Worm (Caenorhabditis elegans) whole organism, late embryonic: ENCODE data around the gene F26F12.8.

ENCODE experiments used
- K02D7.2 ChIP-seq: sonication (generic microtip); optimal IDR thresholded peaks from 2 replicates; lab custom pipeline; 2017; ENCODE audit warnings: mild to moderate bottlenecking, missing genetic modification characterization, missing compliant biosample characterization
- K09A11.1 ChIP-seq: sonication (generic microtip); optimal IDR thresholded peaks from 2 replicates; lab custom pipeline; 2017; ENCODE audit warnings: antibody characterized with exemption, mild to moderate bottlenecking, missing genetic modification characterization, missing compliant biosample characterization; ENCODE audit not compliant: insufficient read depth
- Y22D7AL.16 ChIP-seq: sonication (generic microtip); optimal IDR thresholded peaks from 2 replicates; lab custom pipeline; 2016; ENCODE audit warnings: missing genetic modification characterization, missing compliant biosample characterization
- ahr-1 ChIP-seq: sonication (generic microtip); optimal IDR thresholded peaks from 2 replicates; lab custom pipeline; 2016; ENCODE audit warnings: missing genetic modification characterization, missing compliant biosample characterization
- ceh-14 ChIP-seq: sonication (generic microtip); optimal IDR thresholded peaks from 2 replicates; lab custom pipeline; 2016; ENCODE audit warnings: missing genotype, missing genetic modification characterization, missing compliant biosample characterization
- ceh-18 ChIP-seq: sonication (generic microtip); optimal IDR thresholded peaks from 2 replicates; lab custom pipeline; 2016; ENCODE audit warnings: missing genetic modification characterization, missing compliant biosample characterization
- ceh-19 ChIP-seq: fragments of 200-800 bp; sonication (Bioruptor generic); optimal IDR thresholded peaks from 2 replicates; lab custom pipeline; 2018; ENCODE audit warnings: mild to moderate bottlenecking, missing genetic modification characterization, missing compliant biosample characterization
- ceh-2 ChIP-seq: sonication (generic microtip); optimal IDR thresholded peaks from 2 replicates; lab custom pipeline; 2016; ENCODE audit warnings: missing genotype, missing genetic modification characterization, missing compliant biosample characterization
- ceh-22 ChIP-seq: sonication (generic microtip); optimal IDR thresholded peaks from 2 replicates; lab custom pipeline; 2017; ENCODE audit warnings: missing biosample characterization, missing genetic modification characterization
- ceh-34 ChIP-seq: sonication (generic microtip); optimal IDR thresholded peaks from 2 replicates; lab custom pipeline; 2016; ENCODE audit warnings: mild to moderate bottlenecking, missing genetic modification characterization, missing compliant biosample characterization
- ceh-45 ChIP-seq: fragments of 200-800 bp; sonication (Bioruptor generic); IDR thresholded peaks from 2 replicates; pipeline ENCODE4 v1.3.6; 2022; ENCODE audit warnings: missing genetic modification reagents, missing genetic modification characterization, missing compliant biosample characterization
- ceh-48 ChIP-seq: sonication (generic microtip); optimal IDR thresholded peaks from 2 replicates; lab custom pipeline; 2016; ENCODE audit warnings: missing genetic modification characterization, inconsistent platforms, missing compliant biosample characterization
- ceh-9 ChIP-seq: sonication (generic microtip); optimal IDR thresholded peaks from 2 replicates; lab custom pipeline; 2016; ENCODE audit warnings: mild to moderate bottlenecking, missing genetic modification characterization, inconsistent platforms, missing compliant biosample characterization
- dve-1 ChIP-seq: sonication (generic microtip); optimal IDR thresholded peaks from 2 replicates; lab custom pipeline; 2017; ENCODE audit warnings: antibody characterized with exemption, mild to moderate bottlenecking, missing genetic modification characterization, missing compliant biosample characterization
- ets-4 ChIP-seq: sonication (generic microtip); optimal IDR thresholded peaks from 2 replicates; lab custom pipeline; 2016; ENCODE audit warnings: missing genetic modification characterization, missing compliant biosample characterization
- eyg-1 ChIP-seq: sonication (generic microtip); optimal IDR thresholded peaks from 2 replicates; lab custom pipeline; 2016; ENCODE audit warnings: missing genotype, missing genetic modification characterization, missing compliant biosample characterization
- fax-1 ChIP-seq: sonication (generic microtip); optimal IDR thresholded peaks from 2 replicates; lab custom pipeline; 2016; ENCODE audit warnings: missing genotype, missing genetic modification characterization, missing compliant biosample characterization
- fkh-10 ChIP-seq: fragments of 150-350 bp; optimal IDR thresholded peaks from 2 replicates; lab custom pipeline; 2014; ENCODE audit warnings: missing biosample characterization, missing genetic modification reagents, missing genetic modification characterization
- fkh-6 ChIP-seq: sonication (generic microtip); optimal IDR thresholded peaks from 2 replicates; lab custom pipeline; 2016; ENCODE audit warnings: missing genetic modification characterization, missing compliant biosample characterization
- gmeb-2 ChIP-seq: sonication (generic microtip); optimal IDR thresholded peaks from 2 replicates; lab custom pipeline; 2016; ENCODE audit warnings: missing genetic modification characterization, inconsistent platforms, missing compliant biosample characterization
- hlh-13 ChIP-seq: fragments of 200-800 bp; sonication (Bioruptor generic); optimal IDR thresholded peaks from 2 replicates; lab custom pipeline; 2018; ENCODE audit warnings: mild to moderate bottlenecking, missing genetic modification characterization, missing compliant biosample characterization
- hlh-15 ChIP-seq: sonication (generic microtip); optimal IDR thresholded peaks from 2 replicates; lab custom pipeline; 2016; ENCODE audit warnings: missing genetic modification characterization, missing compliant biosample characterization
- hlh-30 ChIP-seq: sonication (generic microtip); optimal IDR thresholded peaks from 2 replicates; lab custom pipeline; 2017; ENCODE audit warnings: antibody characterized with exemption, missing genetic modification characterization, missing compliant biosample characterization; ENCODE audit not compliant: insufficient read depth
- hlh-6 ChIP-seq: sonication (generic microtip); optimal IDR thresholded peaks from 2 replicates; lab custom pipeline; 2016; ENCODE audit warnings: missing genotype, missing genetic modification characterization, missing compliant biosample characterization
- mec-3 ChIP-seq: sonication (generic microtip); optimal IDR thresholded peaks from 2 replicates; lab custom pipeline; 2016; ENCODE audit warnings: borderline replicate concordance, missing genetic modification characterization, missing compliant biosample characterization
- nfya-1 ChIP-seq: sonication (generic microtip); optimal IDR thresholded peaks from 2 replicates; lab custom pipeline; 2017; ENCODE audit warnings: missing genetic modification characterization, mild to moderate bottlenecking, missing compliant biosample characterization, antibody characterized with exemption, moderate library complexity
- nhr-11 ChIP-seq: fragments of 150-350 bp; optimal IDR thresholded peaks from 2 replicates; lab custom pipeline; 2014; ENCODE audit warnings: missing biosample characterization, missing genetic modification characterization
- npax-4 ChIP-seq: sonication (generic microtip); optimal IDR thresholded peaks from 2 replicates; lab custom pipeline; 2016; ENCODE audit warnings: missing genetic modification characterization, missing compliant biosample characterization
- pag-3 ChIP-seq: sonication (generic microtip); optimal IDR thresholded peaks from 2 replicates; lab custom pipeline; 2016; ENCODE audit warnings: missing compliant biosample characterization, missing genetic modification characterization, borderline replicate concordance
- pat-9 ChIP-seq: fragments of 200-800 bp; sonication (Bioruptor generic); optimal IDR thresholded peaks from 2 replicates; lab custom pipeline; 2018; ENCODE audit warnings: mild to moderate bottlenecking, missing genetic modification characterization, moderate library complexity, missing compliant biosample characterization
- pha-4 ChIP-seq: fragments of 150-350 bp; optimal IDR thresholded peaks from 2 replicates; lab custom pipeline; 2018; ENCODE audit warnings: missing biosample characterization, missing genetic modification reagents, missing genetic modification characterization
- ref-2 ChIP-seq: sonication (generic microtip); optimal IDR thresholded peaks from 2 replicates; lab custom pipeline; 2016; ENCODE audit warnings: missing genetic modification characterization, missing compliant biosample characterization
- sdc-2 ChIP-seq: sonication (generic microtip); optimal IDR thresholded peaks from 2 replicates; lab custom pipeline; 2016; ENCODE audit warnings: missing genotype, missing genetic modification characterization, missing compliant biosample characterization
- syd-9 ChIP-seq: sonication (generic microtip); optimal IDR thresholded peaks from 2 replicates; lab custom pipeline; 2016; ENCODE audit warnings: mild to moderate bottlenecking, missing genetic modification characterization, moderate library complexity, missing compliant biosample characterization
- ttx-3 ChIP-seq: sonication (generic microtip); optimal IDR thresholded peaks from 2 replicates; lab custom pipeline; 2016; ENCODE audit warnings: missing genetic modification reagents, missing genetic modification characterization, missing compliant biosample characterization
- unc-42 ChIP-seq: sonication (generic microtip); optimal IDR thresholded peaks from 2 replicates; lab custom pipeline; 2016; ENCODE audit warnings: missing genotype, missing genetic modification characterization, missing compliant biosample characterization
- unc-55 ChIP-seq: sonication (generic microtip); optimal IDR thresholded peaks from 2 replicates; lab custom pipeline; 2017; ENCODE audit warnings: missing biosample characterization, missing genetic modification reagents, missing genetic modification characterization
- unc-86 ChIP-seq: sonication (generic microtip); optimal IDR thresholded peaks from 2 replicates; lab custom pipeline; 2016; ENCODE audit warnings: missing genetic modification characterization, missing compliant biosample characterization
- zip-5 ChIP-seq: sonication (generic microtip); optimal IDR thresholded peaks from 2 replicates; lab custom pipeline; 2016; ENCODE audit warnings: missing genetic modification characterization, missing compliant biosample characterization

The F26F12.8 gene

DNA sequence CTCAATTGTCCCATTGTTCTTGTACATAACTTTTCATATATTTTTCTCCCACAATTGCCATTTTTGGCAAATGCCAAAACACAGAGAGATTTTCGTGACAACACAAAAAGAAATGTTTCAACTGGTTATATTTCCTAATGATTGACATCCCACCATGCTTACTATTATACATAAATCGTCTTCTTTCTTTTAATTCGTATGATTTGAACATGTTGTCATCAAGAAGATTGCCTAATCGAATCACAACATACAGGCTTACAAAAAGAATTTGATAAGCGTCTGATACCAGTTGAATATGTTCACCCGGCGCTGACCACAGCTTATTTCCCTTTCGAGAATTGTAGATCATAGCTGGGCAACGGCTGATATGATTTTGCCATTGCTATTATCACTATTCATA lies 32.7 kb upstream of the F26F12.8 start, which contains the start of gene grd-9:
grd-9 (plus strand) TSS at position 301 of the 400 bp plus-strand sequence.
- no peak for TF ChIP-seq gmeb-2 (tag; lab: Kevin White, UChicago)
- TF ChIP-seq, all 69 proteins: peak for 0

DNA sequence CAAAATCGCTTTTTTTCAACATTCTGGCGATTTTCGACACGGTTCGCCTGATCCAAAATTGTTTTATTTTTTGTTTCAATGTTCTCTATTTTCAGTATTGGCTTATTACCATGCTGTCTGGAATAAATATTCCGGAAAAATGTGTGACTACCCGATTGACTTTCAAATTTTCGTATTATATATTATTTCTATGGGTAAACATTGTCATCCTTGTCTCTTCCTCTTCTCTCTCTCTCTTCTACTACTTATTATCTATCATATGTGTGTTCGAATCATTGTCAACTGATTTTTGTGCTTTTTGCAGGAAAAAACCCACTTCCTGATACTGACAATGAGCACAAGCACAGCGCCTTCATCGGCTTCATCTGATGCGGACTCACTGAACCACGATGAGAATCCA lies 30.7 kb upstream of the F26F12.8 start, which contains the start of gene C04E6.7:
C04E6.7 (plus strand) TSS at position 301 of the 400 bp plus-strand sequence.
- TF ChIP-seq ceh-9 (tag; lab: Kevin White, UChicago) (no peak), Y22D7AL.16 (tag; lab: Kevin White, UChicago) (no peak), dve-1 (tag; lab: Kevin White, UChicago) (no peak), ceh-2 (tag; lab: Kevin White, UChicago) (no peak), ceh-14 (tag; lab: Kevin White, UChicago) (no peak), K02D7.2 (tag; lab: Kevin White, UChicago) (no peak), mec-3 (tag; lab: Kevin White, UChicago) (no peak), ceh-22 (tag; lab: Kevin White, UChicago) (no peak), gmeb-2 (tag; lab: Kevin White, UChicago) (no peak), unc-55 (GFP tag; lab: Kevin White, UChicago) (no peak), zip-5 (tag; lab: Kevin White, UChicago) (no peak), nhr-11 (tag; lab: Kevin White, UChicago) (no peak), ceh-19 (GFP tag; lab: Kevin White, UChicago) (no peak), ets-4 (tag; lab: Kevin White, UChicago) (no peak), fkh-10 (GFP tag; lab: Kevin White, UChicago) (no peak), eyg-1 (no peak)

DNA sequence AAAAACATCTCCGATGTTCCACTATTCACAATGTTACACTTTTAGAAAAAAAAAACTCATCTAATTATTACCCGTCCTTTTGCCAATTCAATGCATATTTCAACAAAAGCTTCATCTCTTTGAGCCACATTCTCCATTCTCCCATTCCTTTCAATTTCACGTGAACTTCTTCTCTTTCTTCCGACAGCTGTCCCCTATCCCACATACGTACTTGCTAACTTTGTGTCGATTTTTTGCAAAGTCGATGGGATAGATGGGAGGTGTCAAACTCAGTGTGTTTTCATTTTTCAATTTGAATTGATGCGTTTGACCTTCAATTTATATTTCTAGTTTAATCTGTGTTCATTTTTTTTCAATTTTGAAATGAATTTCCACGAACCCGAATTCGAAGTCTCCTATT lies 28.9 kb upstream of the F26F12.8 start:
- TF ChIP-seq hlh-13 (GFP tag; lab: Kevin White, UChicago) (no peak), pat-9 (tag; lab: Kevin White, UChicago) (no peak), ceh-34 (tag; lab: Kevin White, UChicago) (no peak), sdc-2 (no peak), unc-86 (no peak), K02D7.2 (tag; lab: Kevin White, UChicago) (no peak), ttx-3 (tag; lab: Kevin White, UChicago) (no peak)

DNA sequence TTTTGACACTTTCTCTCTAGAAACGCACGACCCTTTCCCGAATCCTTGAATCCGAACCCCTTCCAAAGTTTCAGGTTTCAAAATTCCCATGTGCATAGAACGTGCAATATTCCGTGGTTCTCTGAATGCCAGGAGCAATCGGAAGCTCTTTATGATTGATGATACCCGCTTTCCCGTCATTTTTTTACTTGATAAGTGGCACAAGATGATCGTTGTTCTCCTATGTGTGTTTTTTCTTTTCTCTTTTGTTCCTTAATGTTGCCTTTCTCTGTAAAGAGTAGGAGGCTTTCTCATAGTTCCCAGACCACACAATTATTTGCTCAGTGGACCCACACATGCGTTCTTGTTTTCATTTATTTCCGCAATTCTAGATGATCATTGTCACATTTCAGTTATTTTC lies 26.5 kb upstream of the F26F12.8 start:
- TF ChIP-seq ref-2 (no peak), ceh-48 (tag; lab: Kevin White, UChicago) (no peak), unc-42 (tag; lab: Kevin White, UChicago) (no peak), npax-4 (tag; lab: Kevin White, UChicago) (no peak), hlh-30 (tag; lab: Kevin White, UChicago) (no peak), hlh-15 (no peak), pha-4 (no peak), ahr-1 (tag; lab: Kevin White, UChicago) (no peak), fkh-6 (tag; lab: Kevin White, UChicago) (no peak)

DNA sequence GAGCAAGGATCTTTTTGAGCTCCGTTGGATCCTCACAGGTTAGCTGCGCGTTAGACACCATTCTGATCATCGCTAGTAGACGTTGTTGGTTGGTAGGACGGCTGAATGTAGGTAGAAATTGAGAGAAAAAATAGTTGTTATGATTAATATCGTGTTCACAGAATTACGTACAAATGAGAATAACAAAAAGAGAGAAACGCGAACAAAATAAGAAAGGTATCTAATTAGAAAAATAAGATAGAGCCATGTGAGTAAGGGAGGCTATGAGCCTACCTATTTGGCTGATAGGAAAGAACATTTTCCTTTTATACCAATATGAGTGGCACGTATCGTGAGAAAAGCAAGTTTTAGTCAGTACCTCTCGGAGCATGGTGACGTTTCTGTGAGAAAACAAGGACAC lies 21.4 kb upstream of the F26F12.8 start, which contains the start of gene C04E6.8:
C04E6.8 (minus strand) TSS at position 101 of the 400 bp plus-strand sequence.
- TF ChIP-seq pha-4 (no peak), ceh-48 (tag; lab: Kevin White, UChicago) (no peak), nfya-1 (no peak), mec-3 (tag; lab: Kevin White, UChicago) (no peak), K09A11.1 (tag; lab: Kevin White, UChicago) (no peak), ceh-9 (tag; lab: Kevin White, UChicago) (no peak), syd-9 (no peak), ceh-22 (tag; lab: Kevin White, UChicago) (no peak), hlh-6 (tag; lab: Kevin White, UChicago) (no peak), ttx-3 (tag; lab: Kevin White, UChicago) (no peak), pag-3 (tag; lab: Kevin White, UChicago) (no peak), fax-1 (tag; lab: Kevin White, UChicago) (no peak), Y22D7AL.16 (tag; lab: Kevin White, UChicago) (no peak), ceh-34 (tag; lab: Kevin White, UChicago) (no peak), ceh-2 (tag; lab: Kevin White, UChicago) (no peak), ceh-45 (no peak), ceh-18 (tag; lab: Kevin White, UChicago) (no peak)
